Fruit fly (Drosophila melanogaster): ENCODE results near the gene CG46515.
"Not testable (repeated sequence)": the region's sequence is repeated elsewhere in the genome, so short reads cannot be mapped to it uniquely, and the experiment has no call there.

CG46515 gene

dm6 chrX:22246300-22246699, 44.3 kb downstream of the CG46515 start, which contains the start of gene CG46522:
CG46522 (plus strand) TSS chrX:22246600.
- TF ChIP-seq noc (tag; optimal IDR thresholded peaks at IDR 0.05), result not testable (repeated sequence)

DNA sequence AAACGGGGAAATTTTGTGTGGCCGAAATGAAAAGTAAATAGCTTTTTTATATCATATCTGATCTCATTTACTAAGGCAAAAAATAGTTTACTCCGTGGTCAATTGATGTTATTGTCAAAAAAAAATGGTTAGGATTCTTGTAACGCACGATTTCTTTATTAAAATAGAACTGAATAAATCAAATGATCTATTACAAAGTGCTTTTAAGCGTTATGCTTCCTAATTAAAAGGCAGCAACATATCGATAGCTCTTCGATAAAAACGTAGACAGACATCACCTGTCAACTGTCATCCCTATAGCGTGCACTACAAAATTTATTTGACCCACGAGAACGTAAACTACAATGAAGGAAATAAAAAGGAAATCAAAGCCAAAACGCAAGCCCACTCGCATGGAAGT, 49.3 kb downstream of the CG46515 start, which contains the start of gene CG41562:
Gene CG41562 (plus strand): TSS at position 301 of the 400 bp plus-strand sequence.
- TF ChIP-seq noc (tag; optimal IDR thresholded peaks at IDR 0.05), result not testable (repeated sequence)
